Fruit fly (Drosophila melanogaster) whole organism, embryonic: ENCODE measurements around the gene AstA.
A peak's percentile ranks its signal among the peaks of the same experiment; 100 is the strongest.

ENCODE experiments used
- CG12236 ChIP-seq: fragments of 200-800 bp; sonication (Bioruptor generic); optimal IDR thresholded peaks from 2 replicates; lab custom pipeline; 2016; ENCODE audit warnings: missing biosample characterization, missing genetic modification characterization
- CG14014 ChIP-seq: fragments of 200-800 bp; sonication (Bioruptor generic); IDR thresholded peaks from 2 replicates; pipeline ENCODE4 v1.3.6; 2022; ENCODE audit warnings: missing biosample characterization, missing genetic modification characterization
- CG15514 ChIP-seq: fragments of 200-800 bp; sonication (Bioruptor generic); optimal IDR thresholded peaks from 3 replicates; lab custom pipeline; 2017; ENCODE audit warnings: missing biosample characterization, missing genetic modification characterization, mild to moderate bottlenecking, moderate library complexity, missing genetic modification reagents
- CG15696 ChIP-seq: fragments of 200-800 bp; sonication (Bioruptor generic); optimal IDR thresholded peaks from 2 replicates; lab custom pipeline; 2019; ENCODE audit warnings: missing biosample characterization, mild to moderate bottlenecking, missing genetic modification characterization, moderate library complexity
- CG18619 ChIP-seq: fragments of 200-800 bp; sonication (Bioruptor generic); optimal IDR thresholded peaks from 3 replicates; lab custom pipeline; 2017; ENCODE audit warnings: missing biosample characterization, mild to moderate bottlenecking, missing genetic modification characterization
- CG2712 ChIP-seq: fragments of 200-800 bp; optimal IDR thresholded peaks from 3 replicates; lab custom pipeline; 2019; ENCODE audit warnings: missing biosample characterization, mild to moderate bottlenecking, missing genetic modification characterization, moderate library complexity
- CG2889 ChIP-seq: fragments of 200-800 bp; sonication (Bioruptor generic); IDR thresholded peaks from 3 replicates; pipeline ENCODE4 v1.3.6; 2022; ENCODE audit warnings: missing biosample characterization, missing genetic modification characterization
- CG30403 ChIP-seq: fragments of 200-800 bp; sonication (Bioruptor generic); optimal IDR thresholded peaks from 3 replicates; lab custom pipeline; 2016; ENCODE audit warnings: missing biosample characterization, missing genetic modification characterization
- CG30431 ChIP-seq: fragments of 200-800 bp; sonication (Bioruptor generic); optimal IDR thresholded peaks from 2 replicates; lab custom pipeline; 2017; ENCODE audit warnings: missing biosample characterization, missing genetic modification characterization
- CG3163 ChIP-seq: fragments of 200-800 bp; sonication (Bioruptor generic); optimal IDR thresholded peaks from 3 replicates; lab custom pipeline; 2016; ENCODE audit warnings: missing biosample characterization, missing genetic modification characterization
- CG42726 ChIP-seq: fragments of 200-800 bp; sonication (Bioruptor generic); IDR thresholded peaks from 2 replicates; pipeline ENCODE4 v1.3.6; 2022; ENCODE audit warnings: missing biosample characterization, missing genetic modification characterization; ENCODE audit not compliant: partially characterized antibody
- CG4328 ChIP-seq: fragments of 200-800 bp; sonication (Bioruptor generic); optimal IDR thresholded peaks from 3 replicates; lab custom pipeline; 2017; ENCODE audit warnings: missing biosample characterization, missing genetic modification reagents, missing genetic modification characterization
- CG6683 ChIP-seq: fragments of 200-800 bp; sonication (Bioruptor generic); optimal IDR thresholded peaks from 2 replicates; lab custom pipeline; 2017; ENCODE audit warnings: missing biosample characterization, mild to moderate bottlenecking, missing genetic modification characterization, missing genetic modification reagents
- CG6854 ChIP-seq: fragments of 200-800 bp; sonication (Bioruptor generic); optimal IDR thresholded peaks from 3 replicates; lab custom pipeline; 2017; ENCODE audit warnings: missing biosample characterization, mild to moderate bottlenecking, missing genetic modification characterization
- CG7745 ChIP-seq: fragments of 200-800 bp; sonication (Bioruptor generic); optimal IDR thresholded peaks from 2 replicates; lab custom pipeline; 2018; ENCODE audit warnings: missing biosample characterization, mild to moderate bottlenecking, missing genetic modification characterization, moderate library complexity
- CG7928 ChIP-seq: fragments of 200-800 bp; sonication (Bioruptor generic); optimal IDR thresholded peaks from 2 replicates; lab custom pipeline; 2017; ENCODE audit warnings: missing biosample characterization, mild to moderate bottlenecking, missing genetic modification characterization
- CG7987 ChIP-seq: fragments of 200-800 bp; sonication (Bioruptor generic); optimal IDR thresholded peaks from 2 replicates; lab custom pipeline; 2018; ENCODE audit warnings: missing biosample characterization, mild to moderate bottlenecking, missing genetic modification characterization, moderate library complexity
- CG9727 ChIP-seq: fragments of 200-800 bp; sonication (Bioruptor generic); optimal IDR thresholded peaks from 3 replicates; lab custom pipeline; 2017; ENCODE audit warnings: missing biosample characterization, mild to moderate bottlenecking, missing genetic modification characterization
- D19B ChIP-seq: fragments of 200-800 bp; sonication (Bioruptor generic); optimal IDR thresholded peaks from 2 replicates; lab custom pipeline; 2017; ENCODE audit warnings: missing biosample characterization, mild to moderate bottlenecking, missing genetic modification characterization
- Eip74EF ChIP-seq, 2 experiments: fragments of 200-800 bp in 1 of 2; fragments of >200 bp in 1 of 2; sonication (Bioruptor generic) in 1 of 2; optimal IDR thresholded peaks; 2 replicates each; lab custom pipeline; 2017 to 2019; ENCODE audit warnings: missing biosample characterization in 2 of 2, missing genetic modification characterization in 2 of 2, mild to moderate bottlenecking in 1 of 2, moderate library complexity in 1 of 2
- Fer2 ChIP-seq: fragments of 200-800 bp; sonication (Bioruptor generic); optimal IDR thresholded peaks from 2 replicates; lab custom pipeline; 2018; ENCODE audit warnings: missing biosample characterization, mild to moderate bottlenecking, missing genetic modification characterization, moderate library complexity
- HHEX ChIP-seq: fragments of 200-800 bp; sonication (Bioruptor generic); optimal IDR thresholded peaks from 3 replicates; lab custom pipeline; 2017; ENCODE audit warnings: missing biosample characterization, mild to moderate bottlenecking, missing genetic modification characterization, missing genetic modification reagents
- HLH54F ChIP-seq: fragments of 200-800 bp; sonication (Bioruptor generic); optimal IDR thresholded peaks from 3 replicates; lab custom pipeline; 2016; ENCODE audit warnings: missing biosample characterization, missing genetic modification characterization
- HmgZ ChIP-seq: fragments of 200-800 bp; sonication (Bioruptor generic); optimal IDR thresholded peaks from 2 replicates; lab custom pipeline; 2018; ENCODE audit warnings: missing biosample characterization, mild to moderate bottlenecking, missing genetic modification characterization
- Mrtf ChIP-seq: fragments of 200-800 bp; sonication (Bioruptor generic); IDR thresholded peaks from 3 replicates; pipeline ENCODE4 v1.3.6; 2022; ENCODE audit warnings: missing biosample characterization, missing genetic modification characterization
- Pdp1 ChIP-seq, 2 experiments: fragments of 200-800 bp; sonication (Bioruptor generic); optimal IDR thresholded peaks; 3 replicates each; lab custom pipeline; 2016; ENCODE audit warnings: missing biosample characterization in 2 of 2, missing genetic modification characterization in 2 of 2, mild to moderate bottlenecking in 1 of 2, moderate library complexity in 1 of 2
- Six4 ChIP-seq: fragments of 200-800 bp; sonication (Bioruptor generic); optimal IDR thresholded peaks from 2 replicates; lab custom pipeline; 2016; ENCODE audit warnings: missing biosample characterization, missing genetic modification characterization
- Spps ChIP-seq: fragments of 200-800 bp; sonication (Bioruptor generic); optimal IDR thresholded peaks from 2 replicates; lab custom pipeline; 2018; ENCODE audit warnings: missing biosample characterization, mild to moderate bottlenecking, missing genetic modification characterization
- Sry-β ChIP-seq: fragments of 200-800 bp; sonication (Bioruptor generic); optimal IDR thresholded peaks from 2 replicates; lab custom pipeline; 2018; ENCODE audit warnings: missing biosample characterization, mild to moderate bottlenecking, missing genetic modification characterization, moderate library complexity
- Vsx1 ChIP-seq: fragments of 200-800 bp; sonication (Bioruptor generic); optimal IDR thresholded peaks from 2 replicates; lab custom pipeline; 2017; ENCODE audit warnings: missing biosample characterization, mild to moderate bottlenecking, missing genetic modification characterization, missing genetic modification reagents
- ab ChIP-seq: fragments of 200-800 bp; sonication (Bioruptor generic); optimal IDR thresholded peaks from 2 replicates; lab custom pipeline; 2016; ENCODE audit warnings: missing biosample characterization, missing genetic modification characterization
- ewg ChIP-seq: fragments of 200-800 bp; sonication (Bioruptor generic); optimal IDR thresholded peaks from 3 replicates; lab custom pipeline; 2017; ENCODE audit warnings: mild to moderate bottlenecking, missing biosample characterization, missing genetic modification reagents, missing genetic modification characterization
- fd102C ChIP-seq: fragments of 200-800 bp; sonication (Bioruptor generic); optimal IDR thresholded peaks from 2 replicates; lab custom pipeline; 2018; ENCODE audit warnings: missing biosample characterization, mild to moderate bottlenecking, missing genetic modification characterization, moderate library complexity
- fd3F ChIP-seq: fragments of 200-800 bp; sonication (Bioruptor generic); optimal IDR thresholded peaks from 2 replicates; lab custom pipeline; 2018; ENCODE audit warnings: missing biosample characterization, mild to moderate bottlenecking, missing genetic modification characterization, moderate library complexity
- grau ChIP-seq: fragments of 200-800 bp; optimal IDR thresholded peaks from 3 replicates; lab custom pipeline; 2019; ENCODE audit warnings: missing biosample characterization, mild to moderate bottlenecking, missing genetic modification characterization, moderate library complexity
- hkb ChIP-seq, 2 experiments: fragments of 200-800 bp in 1 of 2; fragments of >200 bp in 1 of 2; sonication (Bioruptor generic) in 1 of 2; IDR thresholded peaks in 1 of 2; optimal IDR thresholded peaks in 1 of 2; 2 replicates each; pipeline versions ENCODE4 v1.3.6 to Lab custom; 2017 to 2022; ENCODE audit warnings: missing biosample characterization in 1 of 2, missing genetic modification characterization in 1 of 2
- ken ChIP-seq: fragments of 200-800 bp; sonication (Bioruptor generic); IDR thresholded peaks from 3 replicates; pipeline ENCODE4 v1.3.6; 2022; ENCODE audit warnings: missing biosample characterization, missing genetic modification characterization
- kni ChIP-seq: fragments of 200-800 bp; sonication (Bioruptor generic); optimal IDR thresholded peaks from 3 replicates; lab custom pipeline; 2017; ENCODE audit warnings: mild to moderate bottlenecking, missing biosample characterization, missing genetic modification reagents, missing genetic modification characterization
- lola ChIP-seq, 3 experiments: fragments of >200 bp in 2 of 3; fragments of 200-800 bp in 1 of 3; sonication (Bioruptor generic) in 1 of 3; optimal IDR thresholded peaks; 2 replicates each; lab custom pipeline; 2017 to 2019; ENCODE audit warnings: missing biosample characterization in 3 of 3, missing genetic modification characterization in 3 of 3, mild to moderate bottlenecking in 1 of 3, moderate library complexity in 1 of 3
- otp ChIP-seq: fragments of 200-800 bp; sonication (Bioruptor generic); IDR thresholded peaks from 3 replicates; pipeline ENCODE4, ENCODE4 v1.3.6; 2022; ENCODE audit warnings: missing biosample characterization, missing genetic modification characterization
- schlank ChIP-seq: fragments of 200-800 bp; sonication (Bioruptor generic); optimal IDR thresholded peaks from 2 replicates; lab custom pipeline; 2018; ENCODE audit warnings: missing biosample characterization, mild to moderate bottlenecking, missing genetic modification characterization
- sd ChIP-seq: fragments of 200-800 bp; sonication (Bioruptor generic); optimal IDR thresholded peaks from 3 replicates; lab custom pipeline; 2018; ENCODE audit warnings: missing biosample characterization, mild to moderate bottlenecking, missing genetic modification characterization, moderate library complexity
- sr ChIP-seq: fragments of 200-800 bp; sonication (Bioruptor generic); IDR thresholded peaks from 3 replicates; pipeline ENCODE4 v1.3.6; 2022; ENCODE audit warnings: missing biosample characterization, missing genetic modification characterization
- trh ChIP-seq: fragments of 200-800 bp; sonication (Bioruptor generic); optimal IDR thresholded peaks from 2 replicates; lab custom pipeline; 2016; ENCODE audit warnings: missing biosample characterization, missing genetic modification characterization
- tup ChIP-seq: fragments of 200-800 bp; sonication (Bioruptor generic); optimal IDR thresholded peaks from 2 replicates; lab custom pipeline; 2016; ENCODE audit warnings: missing biosample characterization, mild to moderate bottlenecking, missing genetic modification characterization, moderate library complexity
- vnd ChIP-seq: fragments of 200-800 bp; sonication (Bioruptor generic); IDR thresholded peaks from 3 replicates; pipeline ENCODE4 v1.3.6; 2022; ENCODE audit warnings: missing biosample characterization, missing genetic modification characterization; ENCODE audit not compliant: partially characterized antibody
- yki ChIP-seq: fragments of >200 bp; optimal IDR thresholded peaks from 3 replicates; lab custom pipeline; 2018

AstA gene

dm6 chr3R:24809576-24810279, 44.9 kb upstream of the AstA start (continued):
- peak; percentile 43 for TF ChIP-seq CG6683
- no peak for TF ChIP-seq otp (GFP tag; lab: Robert Waterston, UW)
- peak in 1 of 3 experiments; percentile 2 for TF ChIP-seq lola (GFP tag; optimal IDR thresholded peaks at IDR 0.05; lab: Kevin White, UChicago)
- no peak for TF ChIP-seq CG3163 (GFP tag; lab: Kevin White, UChicago)
- TF ChIP-seq CG15696 (tag; lab: Kevin White, UChicago): peak; percentile 54
- TF ChIP-seq sd (tag; lab: Kevin White, UChicago): peak; percentile 17
- peak; percentile 26 for TF ChIP-seq HmgZ
- TF ChIP-seq kni (GFP tag; lab: Kevin White, UChicago): peak; percentile 62
- TF ChIP-seq vnd (GFP tag; lab: Robert Waterston, UW): no peak
- no peak for TF ChIP-seq fd102C (GFP tag; lab: Kevin White, UChicago)
- peak; percentile 61 for TF ChIP-seq fd3F (GFP tag; lab: Kevin White, UChicago)
- TF ChIP-seq ken (GFP tag; lab: Robert Waterston, UW): no peak
- TF ChIP-seq ab (GFP tag; lab: Kevin White, UChicago): no peak
- peak; percentile 16 for TF ChIP-seq trh (GFP tag; lab: Kevin White, UChicago)
- TF ChIP-seq CG7987: peak; percentile 71
- peak; percentile 31 for TF ChIP-seq Sry-β (GFP tag; lab: Kevin White, UChicago)
- no peak for TF ChIP-seq hkb (optimal IDR thresholded peaks at IDR 0.05; lab: Kevin White, UChicago)
- TF ChIP-seq hkb (GFP tag; IDR thresholded peaks at IDR 0.05; lab: Robert Waterston, UW): peak; percentile 33; the same call in 1 of the 2 replicates
- no peak for TF ChIP-seq CG30403 (GFP tag; lab: Kevin White, UChicago)
- TF ChIP-seq tup: peak; percentile 40
- TF ChIP-seq CG14014: peak; percentile 25; the same call in 1 of the 2 replicates
- peak; percentile 41 for TF ChIP-seq CG12236 (GFP tag; lab: Kevin White, UChicago)
- peak; percentile 67 for TF ChIP-seq Vsx1 (GFP tag; lab: Kevin White, UChicago)
- TF ChIP-seq sr (GFP tag; lab: Robert Waterston, UW): peak; percentile 29; the same call in 1 of the 3 replicates
- no peak for TF ChIP-seq HLH54F (GFP tag; lab: Kevin White, UChicago)
- peak; percentile 61 for TF ChIP-seq CG4328
- TF ChIP-seq CG30431: no peak
- peak; percentile 74 for TF ChIP-seq CG15514
- TF ChIP-seq Spps: peak; percentile 41
- no peak for TF ChIP-seq Fer2 (tag; lab: Kevin White, UChicago)
- TF ChIP-seq CG9727 (GFP tag; lab: Kevin White, UChicago): peak; percentile 47
- no peak for TF ChIP-seq yki (lab: Kevin White, UChicago)
- peak; percentile 43 for TF ChIP-seq schlank (tag; lab: Kevin White, UChicago)
- peak; percentile 67 for TF ChIP-seq HHEX (GFP tag; lab: Kevin White, UChicago)
- TF ChIP-seq grau (tag; lab: Kevin White, UChicago): no peak
- TF ChIP-seq Mrtf (GFP tag; lab: Robert Waterston, UW): no peak
- peak; percentile 48 for TF ChIP-seq CG6854 (GFP tag; lab: Kevin White, UChicago)
- no peak for TF ChIP-seq D19B (GFP tag; lab: Kevin White, UChicago)
- TF ChIP-seq Six4 (GFP tag; lab: Kevin White, UChicago): peak; percentile 9
- peak in 1 of 2 experiments; percentile 71 for TF ChIP-seq Pdp1 (GFP tag; optimal IDR thresholded peaks at IDR 0.05; lab: Kevin White, UChicago)
- TF ChIP-seq CG18619 (GFP tag; lab: Kevin White, UChicago): peak; percentile 19
- no peak for TF ChIP-seq CG2889
- peak in 1 of 2 experiments; percentile 28 for TF ChIP-seq Eip74EF (GFP tag; optimal IDR thresholded peaks at IDR 0.05; lab: Kevin White, UChicago)
- TF ChIP-seq CG7745 (tag; lab: Kevin White, UChicago): no peak
- no peak for TF ChIP-seq ewg
- peak; percentile 3 for TF ChIP-seq CG7928 (GFP tag; lab: Kevin White, UChicago)
- no peak for TF ChIP-seq CG42726 (GFP tag; lab: Robert Waterston, UW)
- TF ChIP-seq CG2712 (tag; lab: Kevin White, UChicago): peak; percentile 19
